Worm (Caenorhabditis elegans): Measurements from ENCODE around the gene srh-166.
A peak's percentile ranks its signal among the peaks of the same experiment; 100 is the strongest.

Gene srh-166

ce11 chrV:20497537-20497936 lies 28.1 kb downstream of the srh-166 start (continued):
- TF ChIP-seq zim-3 (tag; optimal IDR thresholded peaks at IDR 0.05), result peak; percentile 4
- no peak for TF ChIP-seq hrde-1 (tag; optimal IDR thresholded peaks at IDR 0.05; ENCODE audit: borderline replicate concordance)
- no peak for TF ChIP-seq F55B11.4 (tag; optimal IDR thresholded peaks at IDR 0.05; ENCODE audit: borderline replicate concordance, insufficient read depth)
- TF ChIP-seq ceh-91 (GFP tag; IDR thresholded peaks at IDR 0.05), result peak; percentile 42; the same call in 1 of the 2 replicates
- TF ChIP-seq dox-1 (GFP tag; IDR thresholded peaks at IDR 0.05), result peak; percentile 54; the same call in 1 of the 2 replicates
- no peak; the same call in 1 of the 2 replicates for TF ChIP-seq egl-44 (GFP tag; IDR thresholded peaks at IDR 0.05)
- TF ChIP-seq B0336.3 (GFP tag; IDR thresholded peaks at IDR 0.05), result peak; percentile 89
- peak; percentile 54 for TF ChIP-seq F52B5.7 (tag; optimal IDR thresholded peaks at IDR 0.05)
- no peak for TF ChIP-seq ztf-18 (tag; optimal IDR thresholded peaks at IDR 0.05)
- no peak for TF ChIP-seq attf-3 (GFP tag; conservative IDR thresholded peaks at IDR 0.05)
- 0 out of 2 replicates have a peak, but pooled peaks have one; percentile 14 for TF ChIP-seq F33H1.4 (GFP tag; IDR thresholded peaks at IDR 0.05)
- TF ChIP-seq lsl-1 (GFP tag; optimal IDR thresholded peaks at IDR 0.05), result no peak
- no peak for TF ChIP-seq bed-2 (GFP tag; IDR thresholded peaks at IDR 0.05)
- TF ChIP-seq xnd-1 (tag; optimal IDR thresholded peaks at IDR 0.05), result peak; percentile 47
- TF ChIP-seq B0019.2 (GFP tag; conservative IDR thresholded peaks at IDR 0.05), result no peak
- TF ChIP-seq T26A5.8 (tag; optimal IDR thresholded peaks at IDR 0.05), result no peak

DNA sequence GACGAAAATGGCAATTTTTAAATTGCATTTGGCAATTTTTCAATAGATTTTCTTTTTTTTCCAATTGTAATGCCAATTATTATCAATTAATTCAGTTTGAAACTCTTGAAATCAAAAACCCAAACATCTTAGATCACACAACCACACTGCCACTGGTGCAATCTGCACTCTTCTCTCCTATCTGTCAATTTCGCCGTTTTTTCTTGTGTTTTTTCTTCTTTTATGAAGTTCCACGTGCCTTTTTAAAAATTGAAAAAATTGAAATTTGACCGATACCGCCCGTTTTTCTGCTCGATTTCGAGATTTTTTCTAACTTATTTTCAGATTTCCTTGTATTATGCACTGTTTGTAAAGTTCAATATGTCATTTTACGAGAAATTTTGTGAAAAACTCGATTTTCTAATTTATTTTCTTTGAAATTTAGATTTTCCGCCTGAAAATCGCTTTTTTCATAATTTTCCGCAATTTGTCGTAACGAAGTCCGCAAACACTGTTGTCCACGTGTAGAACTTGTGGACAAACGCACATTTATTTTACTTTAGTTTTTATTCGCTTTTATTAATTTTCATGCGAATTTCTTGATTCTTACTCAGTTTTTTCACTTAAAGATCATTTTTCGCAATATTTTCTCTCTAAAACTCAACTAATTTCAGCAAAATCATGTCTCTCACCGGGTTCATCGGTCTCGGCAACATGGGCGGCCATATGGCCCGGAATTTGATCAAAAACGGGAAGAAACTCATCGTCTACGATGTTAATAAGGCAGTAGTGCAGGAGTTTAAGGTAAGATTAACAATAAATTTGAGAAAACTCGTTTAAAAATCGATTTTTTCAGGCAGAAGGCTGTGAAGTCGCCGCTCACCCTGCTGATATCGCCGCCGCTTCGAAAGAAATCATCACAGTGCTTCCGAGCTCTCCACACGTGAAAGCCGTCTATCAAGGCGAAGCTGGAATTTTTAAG lies 32.1 kb downstream of the srh-166 start, which contains the start of gene B0250.5:
Gene B0250.5 (plus strand): TSS at position 654 of the 961 bp plus-strand sequence.
- no peak for TF ChIP-seq K11D2.4 (GFP tag; IDR thresholded peaks at IDR 0.05)
- TF ChIP-seq dox-1 (GFP tag; IDR thresholded peaks at IDR 0.05), result no peak
- TF ChIP-seq ekl-4 (GFP tag; IDR thresholded peaks at IDR 0.05), result no peak
- TF ChIP-seq bed-1 (GFP tag; IDR thresholded peaks at IDR 0.05), result no peak
- TF ChIP-seq lin-35 (GFP tag; optimal IDR thresholded peaks at IDR 0.05), result peak in 1 of 3 experiments; percentile 61
- TF ChIP-seq nhr-80 (tag; optimal IDR thresholded peaks at IDR 0.05), result peak; percentile 52
- TF ChIP-seq pbrm-1 (GFP tag; IDR thresholded peaks at IDR 0.05), result no peak
- TF ChIP-seq sdz-38 (tag; optimal IDR thresholded peaks at IDR 0.05), result no peak
- TF ChIP-seq F52B5.7 (tag; optimal IDR thresholded peaks at IDR 0.05), result no peak
- TF ChIP-seq D2030.7 (GFP tag; IDR thresholded peaks at IDR 0.05), result peak; percentile 26; the same call in 1 of the 2 replicates
- no peak for TF ChIP-seq lag-1 (GFP tag; IDR thresholded peaks at IDR 0.05)
- TF ChIP-seq nfya-1 (tag; optimal IDR thresholded peaks at IDR 0.05; ENCODE audit: borderline replicate concordance, insufficient read depth), result no peak
- no peak for TF ChIP-seq rcor-1 (GFP tag; IDR thresholded peaks at IDR 0.05)
- TF ChIP-seq B0261.1 (tag; optimal IDR thresholded peaks at IDR 0.05), result no peak
- no peak for TF ChIP-seq B0336.3 (GFP tag; IDR thresholded peaks at IDR 0.05)
- TF ChIP-seq snpc-3.4 (tag; optimal IDR thresholded peaks at IDR 0.05), result no peak
- TF ChIP-seq akir-1 (GFP tag; optimal IDR thresholded peaks at IDR 0.05), result no peak
- peak; percentile 48 to 79 for TF ChIP-seq let-607 (tag; optimal IDR thresholded peaks at IDR 0.05)
- no peak for TF ChIP-seq F57A8.1 (GFP tag; optimal IDR thresholded peaks at IDR 0.05)
- no peak for TF ChIP-seq F22D6.2 (tag; optimal IDR thresholded peaks at IDR 0.05)
- TF ChIP-seq lin-40 (tag; optimal IDR thresholded peaks at IDR 0.05), result peak; percentile 32
- no peak for TF ChIP-seq T26A5.8 (tag; optimal IDR thresholded peaks at IDR 0.05)
- TF ChIP-seq lsl-1 (GFP tag; optimal IDR thresholded peaks at IDR 0.05), result no peak
- no peak for TF ChIP-seq let-526 (GFP tag; IDR thresholded peaks at IDR 0.05)
- no peak for TF ChIP-seq atf-7 (tag; optimal IDR thresholded peaks at IDR 0.05)
- TF ChIP-seq dpff-1 (tag; optimal IDR thresholded peaks at IDR 0.05), result no peak
- TF ChIP-seq madf-8 (GFP tag; conservative IDR thresholded peaks at IDR 0.05), result no peak
- TF ChIP-seq T07F8.4 (tag; optimal IDR thresholded peaks at IDR 0.05), result no peak
- TF ChIP-seq B0035.1 (tag; optimal IDR thresholded peaks at IDR 0.05), result no peak
- TF ChIP-seq ztf-28 (GFP tag; IDR thresholded peaks at IDR 0.05), result no peak
- no peak for TF ChIP-seq ceh-91 (GFP tag; IDR thresholded peaks at IDR 0.05)
- TF ChIP-seq F10E7.11 (tag; optimal IDR thresholded peaks at IDR 0.05), result no peak
- TF ChIP-seq Y56A3A.18 (GFP tag; IDR thresholded peaks at IDR 0.05), result no peak
- no peak for TF ChIP-seq F39B2.1 (GFP tag; IDR thresholded peaks at IDR 0.05)
